Worm (Caenorhabditis elegans) whole organism, L2 larva: ENCODE measurements around the gene lmd-4.

ENCODE experiments used
- R02D3.7 ChIP-seq: fragments of 150-350 bp; optimal IDR thresholded peaks from 2 replicates; lab custom pipeline; 2014; ENCODE audit warnings: missing biosample characterization, missing genetic modification characterization
- ZK546.5 ChIP-seq: sonication (generic microtip); optimal IDR thresholded peaks from 2 replicates; lab custom pipeline; 2017; ENCODE audit warnings: missing biosample characterization, missing genetic modification characterization
- alr-1 ChIP-seq: fragments of 150-350 bp; optimal IDR thresholded peaks from 2 replicates; lab custom pipeline; 2014; ENCODE audit warnings: missing biosample characterization, missing genetic modification characterization
- ceh-16 ChIP-seq: fragments of 150-350 bp; optimal IDR thresholded peaks from 2 replicates; lab custom pipeline; 2014; ENCODE audit warnings: missing biosample characterization, missing genetic modification characterization
- dmd-4 ChIP-seq: sonication (generic microtip); optimal IDR thresholded peaks from 2 replicates; lab custom pipeline; 2017; ENCODE audit warnings: missing biosample characterization, missing genetic modification characterization
- elt-3 ChIP-seq: sonication (generic microtip); optimal IDR thresholded peaks from 2 replicates; lab custom pipeline; 2017; ENCODE audit warnings: missing biosample characterization, missing genetic modification characterization
- lin-13 ChIP-seq: fragments of 150-350 bp; optimal IDR thresholded peaks from 2 replicates; lab custom pipeline; 2014; ENCODE audit warnings: missing biosample characterization, missing genetic modification reagents, missing genetic modification characterization
- mab-5 ChIP-seq: fragments of 150-350 bp; optimal IDR thresholded peaks from 2 replicates; lab custom pipeline; 2014; ENCODE audit warnings: missing biosample characterization, missing genetic modification characterization
- nhr-12 ChIP-seq: fragments of 150-350 bp; optimal IDR thresholded peaks from 2 replicates; lab custom pipeline; 2014; ENCODE audit warnings: missing biosample characterization, missing genetic modification characterization
- peb-1 ChIP-seq: fragments of 150-350 bp; optimal IDR thresholded peaks from 2 replicates; lab custom pipeline; 2014; ENCODE audit warnings: missing biosample characterization, missing genetic modification characterization

ce11 chrV:7279090-7279489 is 41.7 kb downstream of the lmd-4 start, which contains the start of gene C13A2.4:
- TF ChIP-seq elt-3 (tag; lab: Kevin White, UChicago) (no peak), mab-5 (tag; lab: Kevin White, UChicago) (no peak), peb-1 (tag; lab: Kevin White, UChicago) (no peak), lin-13 (no peak), ceh-16 (tag; lab: Kevin White, UChicago) (no peak), R02D3.7 (no peak), ZK546.5 (tag; lab: Kevin White, UChicago) (no peak), dmd-4 (tag; lab: Kevin White, UChicago) (no peak), alr-1 (no peak), nhr-12 (no peak)
